Fruit fly (Drosophila melanogaster) whole organism, embryonic: ENCODE measurements around the gene CG4594.

Source experiments
- ATbp ChIP-seq: fragments of 200-800 bp; sonication (Bioruptor generic); optimal IDR thresholded peaks from 2 replicates; lab custom pipeline; 2017; ENCODE audit warnings: missing biosample characterization, mild to moderate bottlenecking, missing genetic modification characterization, missing genetic modification reagents
- Atf3 ChIP-seq: fragments of 200-800 bp; sonication (Bioruptor generic); optimal IDR thresholded peaks from 3 replicates; lab custom pipeline; 2016; ENCODE audit warnings: missing biosample characterization, missing genetic modification characterization
- Atf6 ChIP-seq: fragments of 200-800 bp; sonication (Bioruptor generic); IDR thresholded peaks from 2 replicates; pipeline ENCODE4 v1.3.6; 2022; ENCODE audit warnings: missing biosample characterization, missing genetic modification characterization
- Bgb ChIP-seq: fragments of 200-800 bp; sonication (Bioruptor generic); IDR thresholded peaks from 2 replicates; pipeline ENCODE4 v1.3.6; 2022; ENCODE audit warnings: missing biosample characterization, missing genetic modification characterization; ENCODE audit not compliant: partially characterized antibody
- CG10431 ChIP-seq: fragments of 200-800 bp; sonication (Bioruptor generic); optimal IDR thresholded peaks from 3 replicates; lab custom pipeline; 2018; ENCODE audit warnings: missing biosample characterization, mild to moderate bottlenecking, missing genetic modification characterization
- CG11456 ChIP-seq: fragments of 200-800 bp; sonication (Bioruptor generic); IDR thresholded peaks from 3 replicates; pipeline ENCODE4 v1.3.6; 2022; ENCODE audit warnings: missing biosample characterization, missing genetic modification characterization
- CG12071 ChIP-seq: fragments of 200-800 bp; sonication (Bioruptor generic); optimal IDR thresholded peaks from 3 replicates; lab custom pipeline; 2018; ENCODE audit warnings: missing biosample characterization, mild to moderate bottlenecking, missing genetic modification characterization
- CG12219 ChIP-seq: fragments of 200-800 bp; sonication (Bioruptor generic); optimal IDR thresholded peaks from 3 replicates; lab custom pipeline; 2018; ENCODE audit warnings: missing biosample characterization, mild to moderate bottlenecking, missing genetic modification characterization
- CG12391 ChIP-seq: fragments of 200-800 bp; sonication (Bioruptor generic); optimal IDR thresholded peaks from 3 replicates; lab custom pipeline; 2018; ENCODE audit warnings: missing biosample characterization, mild to moderate bottlenecking, missing genetic modification characterization, moderate library complexity
- CG13296 ChIP-seq: fragments of 200-800 bp; sonication (Bioruptor generic); optimal IDR thresholded peaks from 3 replicates; lab custom pipeline; 2018; ENCODE audit warnings: missing biosample characterization, mild to moderate bottlenecking, missing genetic modification characterization
- CG13894 ChIP-seq: fragments of 200-800 bp; sonication (Bioruptor generic); optimal IDR thresholded peaks from 3 replicates; lab custom pipeline; 2018; ENCODE audit warnings: missing biosample characterization, mild to moderate bottlenecking, missing genetic modification characterization, moderate library complexity
- CG15601 ChIP-seq: fragments of 200-800 bp; sonication (Bioruptor generic); optimal IDR thresholded peaks from 3 replicates; lab custom pipeline; 2019; ENCODE audit warnings: missing biosample characterization, mild to moderate bottlenecking, missing genetic modification characterization, moderate library complexity
- CG16779 ChIP-seq: fragments of 200-800 bp; sonication (Bioruptor generic); IDR thresholded peaks from 2 replicates; pipeline ENCODE4 v1.3.6; 2022; ENCODE audit warnings: missing biosample characterization, missing genetic modification characterization
- CG16863 ChIP-seq: fragments of 200-800 bp; sonication (Bioruptor generic); optimal IDR thresholded peaks from 3 replicates; lab custom pipeline; 2016; ENCODE audit warnings: missing biosample characterization, missing genetic modification characterization
- CG17328 ChIP-seq: fragments of 200-800 bp; sonication (Bioruptor generic); IDR thresholded peaks from 2 replicates; pipeline ENCODE4 v1.3.6; 2022; ENCODE audit warnings: missing biosample characterization, missing genetic modification characterization
- CG2678 ChIP-seq: fragments of 200-800 bp; sonication (Bioruptor generic); optimal IDR thresholded peaks from 3 replicates; lab custom pipeline; 2019; ENCODE audit warnings: missing biosample characterization, mild to moderate bottlenecking, missing genetic modification characterization, moderate library complexity
- CG3995 ChIP-seq: fragments of 200-800 bp; sonication (Bioruptor generic); optimal IDR thresholded peaks from 3 replicates; lab custom pipeline; 2016; ENCODE audit warnings: missing biosample characterization, missing genetic modification characterization
- CG7963 ChIP-seq: fragments of 200-800 bp; sonication (Bioruptor generic); IDR thresholded peaks from 3 replicates; pipeline ENCODE4 v1.3.6; 2022; ENCODE audit warnings: missing biosample characterization, missing genetic modification characterization; ENCODE audit not compliant: partially characterized antibody
- CG8281 ChIP-seq: fragments of 200-800 bp; sonication (Bioruptor generic); optimal IDR thresholded peaks from 2 replicates; lab custom pipeline; 2018; ENCODE audit warnings: missing biosample characterization, mild to moderate bottlenecking, missing genetic modification characterization, moderate library complexity
- CG9876 ChIP-seq: fragments of 200-800 bp; sonication (Bioruptor generic); optimal IDR thresholded peaks from 2 replicates; lab custom pipeline; 2016; ENCODE audit warnings: missing biosample characterization, missing genetic modification characterization
- Deaf1 ChIP-seq: fragments of 200-800 bp; optimal IDR thresholded peaks from 3 replicates; lab custom pipeline; 2019; ENCODE audit warnings: missing biosample characterization, mild to moderate bottlenecking, missing genetic modification characterization, moderate library complexity
- Dip2 ChIP-seq: fragments of 200-800 bp; sonication (Bioruptor generic); IDR thresholded peaks from 2 replicates; pipeline ENCODE4 v1.3.6; 2022; ENCODE audit warnings: missing biosample characterization, missing genetic modification characterization
- Doc2 ChIP-seq: fragments of 200-800 bp; sonication (Bioruptor generic); IDR thresholded peaks from 2 replicates; pipeline ENCODE4 v1.3.6; 2022; ENCODE audit warnings: missing biosample characterization, missing genetic modification characterization
- Elba2 ChIP-seq: fragments of 200-800 bp; sonication (Bioruptor generic); optimal IDR thresholded peaks from 3 replicates; lab custom pipeline; 2016; ENCODE audit warnings: missing biosample characterization, missing genetic modification characterization
- Gug ChIP-seq: fragments of 200-800 bp; sonication (Bioruptor generic); IDR thresholded peaks from 4 replicates; pipeline ENCODE4 v1.3.6; 2022; ENCODE audit warnings: missing biosample characterization, missing genetic modification characterization
- Hmx ChIP-seq: fragments of 200-800 bp; sonication (Bioruptor generic); optimal IDR thresholded peaks from 2 replicates; lab custom pipeline; 2016; ENCODE audit warnings: missing biosample characterization, missing genetic modification characterization
- Meics ChIP-seq: fragments of 200-800 bp; sonication (Bioruptor generic); optimal IDR thresholded peaks from 2 replicates; lab custom pipeline; 2017; ENCODE audit warnings: missing biosample characterization, mild to moderate bottlenecking, missing genetic modification characterization
- Neu2 ChIP-seq: fragments of 200-800 bp; sonication (Bioruptor generic); optimal IDR thresholded peaks from 3 replicates; lab custom pipeline; 2016; ENCODE audit warnings: missing biosample characterization, missing genetic modification characterization, borderline replicate concordance
- Scr ChIP-seq: fragments of 200-800 bp; sonication (Bioruptor generic); IDR thresholded peaks from 2 replicates; pipeline ENCODE4 v1.3.6; 2022; ENCODE audit warnings: missing biosample characterization, missing genetic modification characterization; ENCODE audit not compliant: partially characterized antibody
- Sox100B ChIP-seq: fragments of 200-800 bp; sonication (Bioruptor generic); optimal IDR thresholded peaks from 3 replicates; lab custom pipeline; 2018; ENCODE audit warnings: missing biosample characterization, mild to moderate bottlenecking, missing genetic modification characterization
- Xrp1 ChIP-seq: fragments of 200-800 bp; sonication (Bioruptor generic); IDR thresholded peaks from 2 replicates; pipeline ENCODE4 v1.3.6; 2022; ENCODE audit warnings: missing biosample characterization, missing genetic modification characterization
- ac ChIP-seq: fragments of 200-800 bp; sonication (Bioruptor generic); optimal IDR thresholded peaks from 3 replicates; lab custom pipeline; 2017; ENCODE audit warnings: missing biosample characterization, mild to moderate bottlenecking, missing genetic modification characterization
- dimm ChIP-seq: fragments of 200-800 bp; sonication (Bioruptor generic); IDR thresholded peaks from 2 replicates; pipeline ENCODE4 v1.3.6; 2022; ENCODE audit warnings: missing biosample characterization, missing genetic modification characterization
- fd96Cb ChIP-seq: fragments of 200-800 bp; sonication (Bioruptor generic); optimal IDR thresholded peaks from 2 replicates; lab custom pipeline; 2018; ENCODE audit warnings: missing biosample characterization, mild to moderate bottlenecking, missing genetic modification characterization, moderate library complexity
- ham ChIP-seq: fragments of 200-800 bp; sonication (Bioruptor generic); IDR thresholded peaks from 2 replicates; pipeline ENCODE4 v1.3.6; 2022; ENCODE audit warnings: missing biosample characterization, missing genetic modification characterization
- her ChIP-seq: fragments of 200-800 bp; sonication (Bioruptor generic); optimal IDR thresholded peaks from 2 replicates; lab custom pipeline; 2016; ENCODE audit warnings: missing biosample characterization, missing genetic modification characterization
- ind ChIP-seq: fragments of 200-800 bp; sonication (Bioruptor generic); optimal IDR thresholded peaks from 3 replicates; lab custom pipeline; 2016; ENCODE audit warnings: missing biosample characterization, missing genetic modification characterization
- ken ChIP-seq: fragments of 200-800 bp; sonication (Bioruptor generic); IDR thresholded peaks from 3 replicates; pipeline ENCODE4 v1.3.6; 2022; ENCODE audit warnings: missing biosample characterization, missing genetic modification characterization
- maf-S ChIP-seq: fragments of 200-800 bp; sonication (Bioruptor generic); optimal IDR thresholded peaks from 2 replicates; lab custom pipeline; 2016; ENCODE audit warnings: missing biosample characterization, missing genetic modification characterization
- psq ChIP-seq: fragments of 200-800 bp; sonication (Bioruptor generic); optimal IDR thresholded peaks from 2 replicates; lab custom pipeline; 2017; ENCODE audit warnings: missing biosample characterization, missing genetic modification characterization
- shn ChIP-seq: fragments of 200-800 bp; sonication (Bioruptor generic); optimal IDR thresholded peaks from 3 replicates; lab custom pipeline; 2016; ENCODE audit warnings: missing biosample characterization, missing genetic modification characterization
- sob ChIP-seq: fragments of 200-800 bp; sonication (Bioruptor generic); IDR thresholded peaks from 2 replicates; pipeline ENCODE4 v1.3.6; 2022; ENCODE audit warnings: missing biosample characterization, missing genetic modification characterization
- tna ChIP-seq: fragments of 200-800 bp; sonication (Bioruptor generic); IDR thresholded peaks from 2 replicates; pipeline ENCODE4 v1.3.6; 2022; ENCODE audit warnings: missing biosample characterization, missing genetic modification characterization; ENCODE audit not compliant: partially characterized antibody
- unc-4 ChIP-seq: fragments of 200-800 bp; sonication (Bioruptor generic); IDR thresholded peaks from 2 replicates; pipeline ENCODE4 v1.3.6; 2022; ENCODE audit warnings: missing biosample characterization, missing genetic modification characterization; ENCODE audit not compliant: partially characterized antibody
- wdn ChIP-seq: fragments of 200-800 bp; sonication (Bioruptor generic); IDR thresholded peaks from 2 replicates; pipeline ENCODE4 v1.3.6; 2022; ENCODE audit warnings: missing biosample characterization, missing genetic modification characterization
- wor ChIP-seq: fragments of 200-800 bp; sonication (Bioruptor generic); IDR thresholded peaks from 2 replicates; pipeline ENCODE4 v1.3.6; 2022; ENCODE audit warnings: missing biosample characterization, missing genetic modification characterization
- zfh2 ChIP-seq: fragments of 200-800 bp; sonication (Bioruptor generic); optimal IDR thresholded peaks from 2 replicates; lab custom pipeline; 2016; ENCODE audit warnings: missing biosample characterization, missing genetic modification characterization

Gene CG4594

DNA sequence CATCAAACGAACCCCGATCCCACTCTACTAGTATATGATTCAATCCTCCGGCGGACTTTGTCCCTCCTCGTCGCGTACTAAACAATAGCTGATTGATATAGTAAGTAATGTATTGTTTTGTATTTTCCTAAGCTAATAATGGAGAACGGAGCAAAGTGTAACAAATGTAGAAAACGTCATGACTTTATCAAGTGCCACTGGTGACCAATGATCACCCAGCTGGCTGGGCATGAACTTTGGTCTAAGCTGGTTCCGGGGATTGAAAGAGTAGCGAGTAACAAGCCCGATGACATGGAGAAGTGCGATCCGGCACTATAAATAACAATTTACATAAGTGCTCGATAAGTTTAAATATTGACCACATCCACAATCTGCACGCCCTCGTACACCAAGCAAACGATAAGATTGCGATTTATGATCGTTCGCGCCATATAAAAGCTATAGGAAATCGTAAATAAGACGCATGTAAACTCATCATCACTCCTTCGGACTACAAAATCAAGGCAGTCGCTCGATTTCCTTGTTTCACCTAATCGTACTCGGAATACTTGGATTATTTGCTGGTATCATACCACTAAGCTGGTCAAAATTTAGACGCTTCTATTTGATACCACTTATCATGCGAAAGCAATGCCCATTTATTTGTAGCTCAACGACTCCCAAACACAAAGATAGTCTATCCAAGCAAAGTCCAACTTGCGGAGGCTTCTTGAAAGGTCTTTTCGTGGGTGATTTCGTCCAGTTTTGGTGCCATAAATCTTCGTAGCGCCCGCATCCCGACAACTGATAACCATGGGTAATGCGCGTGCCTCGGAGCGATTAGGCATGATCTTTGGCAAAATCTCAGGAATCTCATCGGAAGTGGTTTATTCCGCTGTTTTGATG is 29.5 kb downstream of the CG4594 start (continued):
- TF ChIP-seq Scr (GFP tag; lab: Robert Waterston, UW), result no peak
- no peak for TF ChIP-seq CG11456
- TF ChIP-seq ATbp (GFP tag; lab: Kevin White, UChicago), result no peak
- TF ChIP-seq CG2678 (tag; lab: Kevin White, UChicago), result peak; percentile 3

DNA sequence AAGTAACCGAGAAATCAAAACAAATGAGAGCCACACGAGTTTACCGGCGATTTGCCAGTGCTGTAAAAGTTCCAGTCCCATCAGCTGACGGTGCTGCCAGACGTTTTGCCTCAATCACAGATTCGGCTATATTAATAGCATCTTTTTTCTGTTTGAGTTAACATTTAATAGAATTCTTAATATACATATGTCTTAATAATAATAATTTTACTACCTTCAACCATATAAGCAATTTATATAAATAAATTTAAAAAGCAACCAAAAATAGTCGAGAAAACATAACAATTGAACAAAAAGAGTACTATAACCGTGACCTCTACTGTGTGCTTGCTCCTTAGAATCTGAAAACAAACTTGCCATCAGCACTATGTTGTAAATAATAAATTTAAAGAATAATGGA is 34.2 kb downstream of the CG4594 start, which contains the start of the genes CG13126 and CG4709:
CG13126 (minus strand) TSS at position 63 of the 400 bp plus-strand sequence.
CG4709 (plus strand) TSS at position 207 of the 400 bp plus-strand sequence.
- peak; percentile 90 for TF ChIP-seq CG15601 (tag; lab: Kevin White, UChicago)
- peak; percentile 29 for TF ChIP-seq Atf3
- peak; percentile 70 for TF ChIP-seq CG12219 (GFP tag; lab: Kevin White, UChicago)
- no peak for TF ChIP-seq CG9876 (GFP tag; lab: Kevin White, UChicago)
- peak; percentile 84 for TF ChIP-seq Atf6
- peak; percentile 91 for TF ChIP-seq Sox100B (GFP tag; lab: Kevin White, UChicago)
- TF ChIP-seq Xrp1 (GFP tag; lab: Robert Waterston, UW), result peak; percentile 97
- TF ChIP-seq CG17328 (GFP tag; lab: Robert Waterston, UW), result peak; percentile 83
- TF ChIP-seq Hmx (GFP tag; lab: Kevin White, UChicago), result no peak
- peak; percentile 87 for TF ChIP-seq CG13894 (tag; lab: Kevin White, UChicago)
- peak; percentile 73 for TF ChIP-seq ken (GFP tag; lab: Robert Waterston, UW)
- TF ChIP-seq shn (GFP tag; lab: Kevin White, UChicago), result no peak
- TF ChIP-seq CG10431 (GFP tag; lab: Kevin White, UChicago), result peak; percentile 77
- TF ChIP-seq CG16863 (GFP tag; lab: Kevin White, UChicago), result peak; percentile 24
- no peak for TF ChIP-seq Bgb (GFP tag; lab: Robert Waterston, UW)
- TF ChIP-seq fd96Cb (tag; lab: Kevin White, UChicago), result peak; percentile 91
- TF ChIP-seq CG3995 (GFP tag; lab: Kevin White, UChicago), result peak; percentile 80
- no peak for TF ChIP-seq tna (GFP tag; lab: Robert Waterston, UW)
- peak; percentile 91 for TF ChIP-seq ind (GFP tag; lab: Kevin White, UChicago)
- no peak for TF ChIP-seq Dip2 (GFP tag; lab: Robert Waterston, UW)
- TF ChIP-seq Deaf1 (tag; lab: Kevin White, UChicago), result peak; percentile 73
- TF ChIP-seq ac (GFP tag; lab: Kevin White, UChicago), result peak; percentile 39
- TF ChIP-seq Meics (GFP tag; lab: Kevin White, UChicago), result peak; percentile 93
- peak; percentile 48; the same call in 2 of the 4 replicates for TF ChIP-seq Gug (GFP tag; lab: Robert Waterston, UW)
- peak; percentile 96 for TF ChIP-seq CG12391 (tag; lab: Kevin White, UChicago)
- TF ChIP-seq sob (GFP tag; lab: Robert Waterston, UW), result peak; percentile 91
- peak; percentile 76 for TF ChIP-seq CG8281 (tag; lab: Kevin White, UChicago)
- 0 out of 2 replicates have a peak, but pooled peaks have one; percentile 25 for TF ChIP-seq unc-4 (GFP tag; lab: Robert Waterston, UW)
- peak; percentile 64 for TF ChIP-seq psq
- no peak for TF ChIP-seq CG16779 (GFP tag; lab: Robert Waterston, UW)
- peak; percentile 91 for TF ChIP-seq CG13296 (GFP tag; lab: Kevin White, UChicago)
- no peak for TF ChIP-seq Neu2 (GFP tag; lab: Kevin White, UChicago)
- no peak for TF ChIP-seq her (GFP tag; lab: Kevin White, UChicago)
- no peak for TF ChIP-seq ham (GFP tag; lab: Robert Waterston, UW)
- TF ChIP-seq Elba2 (GFP tag; lab: Kevin White, UChicago), result peak; percentile 15
- peak; percentile 45; the same call in 1 of the 2 replicates for TF ChIP-seq dimm (GFP tag; lab: Robert Waterston, UW)
- TF ChIP-seq CG12071, result peak; percentile 29
- TF ChIP-seq zfh2 (GFP tag; lab: Kevin White, UChicago), result peak; percentile 49
- peak; percentile 64 for TF ChIP-seq wor (GFP tag; lab: Robert Waterston, UW)
- no peak for TF ChIP-seq CG7963
- no peak for TF ChIP-seq maf-S (GFP tag; lab: Kevin White, UChicago)
- TF ChIP-seq wdn, result peak; percentile 71; the same call in 1 of the 2 replicates
- TF ChIP-seq Doc2 (GFP tag; lab: Robert Waterston, UW), result no peak
- TF ChIP-seq CG11456, result peak; percentile 83
